Worm (Caenorhabditis elegans) whole organism, mixed stage, embryonic: ENCODE results near the gene F37A4.4.

Experiments used
- ces-1 ChIP-seq: fragments of 150-350 bp; optimal IDR thresholded peaks from 2 replicates; lab custom pipeline; 2014; ENCODE audit warnings: missing biosample characterization, missing genetic modification reagents, missing genetic modification characterization
- cnd-1 ChIP-seq: fragments of 200-800 bp; sonication (Bioruptor generic); optimal IDR thresholded peaks from 2 replicates; lab custom pipeline; 2018; ENCODE audit warnings: mild to moderate bottlenecking, missing genetic modification characterization, missing compliant biosample characterization
- elt-1 ChIP-seq: sonication (generic microtip); optimal IDR thresholded peaks from 2 replicates; lab custom pipeline; 2017; ENCODE audit warnings: missing genetic modification characterization, mild to moderate bottlenecking, missing compliant biosample characterization, antibody characterized with exemption, moderate library complexity, borderline replicate concordance; ENCODE audit not compliant: insufficient read depth
- elt-3 ChIP-seq: fragments of 150-350 bp; optimal IDR thresholded peaks from 2 replicates; lab custom pipeline; 2014; ENCODE audit warnings: missing biosample characterization, missing genetic modification characterization
- hlh-1 ChIP-seq: fragments of 150-350 bp; optimal IDR thresholded peaks from 2 replicates; lab custom pipeline; 2014; ENCODE audit warnings: missing biosample characterization, missing genetic modification reagents, missing genetic modification characterization
- lin-32 ChIP-seq: fragments of 200-800 bp; sonication (Bioruptor generic); optimal IDR thresholded peaks from 2 replicates; lab custom pipeline; 2018; ENCODE audit warnings: mild to moderate bottlenecking, missing genetic modification characterization, missing compliant biosample characterization
- lsy-2 ChIP-seq: fragments of 150-350 bp; optimal IDR thresholded peaks from 2 replicates; lab custom pipeline; 2014; ENCODE audit warnings: missing biosample characterization, missing genetic modification characterization
- mab-5 ChIP-seq: fragments of 150-350 bp; optimal IDR thresholded peaks from 2 replicates; lab custom pipeline; 2014; ENCODE audit warnings: missing biosample characterization, missing genetic modification characterization
- mep-1 ChIP-seq: fragments of 150-350 bp; optimal IDR thresholded peaks from 2 replicates; lab custom pipeline; 2017; ENCODE audit warnings: missing biosample characterization, missing genetic modification reagents, missing genetic modification characterization, inconsistent platforms
- nhr-12 ChIP-seq: fragments of 150-350 bp; optimal IDR thresholded peaks from 2 replicates; lab custom pipeline; 2014; ENCODE audit warnings: missing biosample characterization, missing genetic modification characterization
- nhr-2 ChIP-seq: fragments of 150-350 bp; optimal IDR thresholded peaks from 2 replicates; lab custom pipeline; 2014; ENCODE audit warnings: missing biosample characterization, missing genetic modification characterization
- nhr-237 ChIP-seq: fragments of 150-350 bp; optimal IDR thresholded peaks from 2 replicates; lab custom pipeline; 2014; ENCODE audit warnings: missing biosample characterization, missing genetic modification characterization
- nhr-28 ChIP-seq: fragments of 150-350 bp; optimal IDR thresholded peaks from 2 replicates; lab custom pipeline; 2014; ENCODE audit warnings: missing biosample characterization, missing genetic modification characterization
- sptf-1 ChIP-seq: sonication (generic microtip); optimal IDR thresholded peaks from 2 replicates; lab custom pipeline; 2017; ENCODE audit warnings: mild to moderate bottlenecking, missing genetic modification characterization, moderate library complexity, missing compliant biosample characterization
- tbx-8 ChIP-seq: fragments of 200-800 bp; sonication (Bioruptor generic); optimal IDR thresholded peaks from 2 replicates; lab custom pipeline; 2018; ENCODE audit warnings: mild to moderate bottlenecking, missing genetic modification characterization, moderate library complexity, missing compliant biosample characterization
- unc-62 ChIP-seq: fragments of 150-350 bp; optimal IDR thresholded peaks from 2 replicates; lab custom pipeline; 2014; ENCODE audit warnings: missing biosample characterization, missing genetic modification reagents, missing genetic modification characterization
- ztf-11 ChIP-seq: fragments of 150-350 bp; optimal IDR thresholded peaks from 2 replicates; lab custom pipeline; 2014; ENCODE audit warnings: missing biosample characterization, missing genetic modification characterization

Gene F37A4.4

ce11 chrIII:6756769-6757168, 43.4 kb downstream of the F37A4.4 start:
- no peak for TF ChIP-seq nhr-2 (tag; lab: Kevin White, UChicago)
- TF ChIP-seq tbx-8 (GFP tag; lab: Kevin White, UChicago) = no peak
- TF ChIP-seq mab-5 (tag; lab: Kevin White, UChicago) = no peak
- no peak for TF ChIP-seq nhr-12 (tag; lab: Kevin White, UChicago)
- no peak for TF ChIP-seq unc-62 (GFP tag; lab: Kevin White, UChicago)
- TF ChIP-seq lin-32 = no peak
- no peak for TF ChIP-seq elt-3 (tag; lab: Kevin White, UChicago)
- no peak for TF ChIP-seq nhr-28 (tag; lab: Kevin White, UChicago)
- TF ChIP-seq mep-1 = no peak
- no peak for TF ChIP-seq nhr-237 (tag; lab: Kevin White, UChicago)
- TF ChIP-seq sptf-1 (tag; lab: Kevin White, UChicago) = no peak
- TF ChIP-seq ces-1 (GFP tag; lab: Kevin White, UChicago) = no peak
- no peak for TF ChIP-seq ztf-11 (tag; lab: Kevin White, UChicago)
- TF ChIP-seq elt-1 (tag; lab: Kevin White, UChicago) = no peak
- no peak for TF ChIP-seq cnd-1 (tag; lab: Kevin White, UChicago)
- TF ChIP-seq hlh-1 (tag; lab: Kevin White, UChicago) = no peak
- no peak for TF ChIP-seq lsy-2 (tag; lab: Kevin White, UChicago)
- TF ChIP-seq, all 35 proteins: peak for 0
